In genomic region chrIII:4444492-4444891, ce11 we compare ENCODE assay signal across 2 worm cellular contexts.
TF ChIP-seq lines count a peak whose summit lies in the region.

No protein-coding gene starts in this region.

TF ChIP-seq in whole organism, L4 larva, 104 proteins besides CTCF, POLR2A, EP300 and RAD21:
- no peak for TF ChIP-seq T26A8.4 (GFP tag; IDR thresholded peaks at IDR 0.05; lab: Robert Waterston, UW)
- TF ChIP-seq aha-1 (tag; lab: Kevin White, UChicago): peak; percentile 9

TF ChIP-seq in whole organism, mixed stage, embryonic, 35 proteins besides CTCF, POLR2A, EP300 and RAD21:
- TF ChIP-seq mep-1 (tag; optimal IDR thresholded peaks at IDR 0.05; lab: Kevin White, UChicago): no peak
- TF ChIP-seq mls-2 (tag; optimal IDR thresholded peaks at IDR 0.05; lab: Kevin White, UChicago): no peak
- TF ChIP-seq ceh-43 (GFP tag; optimal IDR thresholded peaks at IDR 0.05; lab: Kevin White, UChicago): peak; percentile 96
- no peak for TF ChIP-seq hlh-1 (tag; optimal IDR thresholded peaks at IDR 0.05; lab: Kevin White, UChicago)
TF ChIP-seq in whole organism, mixed stage, embryonic: peak in this region for 1.
